Fruit fly (Drosophila melanogaster) whole organism, pupa: ENCODE measurements around the gene RpS15Aa.

Source experiments
- CG12605 ChIP-seq: fragments of 200-800 bp; sonication (Bioruptor generic); IDR thresholded peaks from 2 replicates; pipeline ENCODE4 v1.3.6; 2022; ENCODE audit warnings: missing biosample characterization, missing genetic modification characterization
- CG14655 ChIP-seq: fragments of 200-800 bp; sonication (Bioruptor generic); optimal IDR thresholded peaks from 3 replicates; lab custom pipeline; 2017; ENCODE audit warnings: mild to moderate bottlenecking, missing biosample characterization, missing genetic modification reagents, missing genetic modification characterization
- CG15710 ChIP-seq: fragments of 200-800 bp; sonication (Bioruptor generic); optimal IDR thresholded peaks from 2 replicates; lab custom pipeline; 2018; ENCODE audit warnings: missing biosample characterization, mild to moderate bottlenecking, missing genetic modification characterization, moderate library complexity
- CG17806 ChIP-seq: fragments of 200-800 bp; sonication (Bioruptor generic); optimal IDR thresholded peaks from 2 replicates; lab custom pipeline; 2018; ENCODE audit warnings: missing biosample characterization, mild to moderate bottlenecking, missing genetic modification characterization, moderate library complexity
- CG32121 ChIP-seq: fragments of 200-800 bp; sonication (Bioruptor generic); IDR thresholded peaks from 2 replicates; pipeline ENCODE4 v1.3.6; 2022; ENCODE audit warnings: missing biosample characterization, missing genetic modification characterization
- CG34367 ChIP-seq: fragments of 200-800 bp; sonication (Bioruptor generic); optimal IDR thresholded peaks from 2 replicates; lab custom pipeline; 2018; ENCODE audit warnings: missing biosample characterization, mild to moderate bottlenecking, missing genetic modification characterization
- CG4496 ChIP-seq: fragments of 200-800 bp; sonication (Bioruptor generic); IDR thresholded peaks from 3 replicates; pipeline ENCODE4 v1.3.6; 2022; ENCODE audit warnings: missing biosample characterization, missing genetic modification characterization
- CG9948 ChIP-seq: fragments of 200-800 bp; sonication (Bioruptor generic); optimal IDR thresholded peaks from 2 replicates; lab custom pipeline; 2018; ENCODE audit warnings: missing biosample characterization, mild to moderate bottlenecking, missing genetic modification characterization, moderate library complexity
- Pif1B ChIP-seq: fragments of 200-800 bp; sonication (Bioruptor generic); optimal IDR thresholded peaks from 3 replicates; lab custom pipeline; 2016; ENCODE audit warnings: missing biosample characterization, missing genetic modification characterization
- rn ChIP-seq: fragments of 200-800 bp; sonication (Bioruptor generic); IDR thresholded peaks from 2 replicates; pipeline ENCODE4 v1.3.6; 2022; ENCODE audit warnings: missing biosample characterization, missing genetic modification characterization

dm6 chrX:13370306-13370705 is 32.8 kb upstream of the RpS15Aa start, which contains the start of gene CG1640:
- TF ChIP-seq Pif1B (GFP tag; lab: Kevin White, UChicago) (no peak), CG14655 (no peak), rn (GFP tag; lab: Robert Waterston, UW) (no peak), CG12605 (GFP tag; lab: Robert Waterston, UW) (no peak), CG15710 (tag; lab: Kevin White, UChicago) (no peak), CG17806 (tag; lab: Kevin White, UChicago) (no peak), CG34367 (tag; lab: Kevin White, UChicago) (no peak), CG32121 (no peak), CG9948 (tag; lab: Kevin White, UChicago) (no peak), CG4496 (GFP tag; lab: Robert Waterston, UW) (no peak)
